Worm (Caenorhabditis elegans) whole organism, L4/young adult: Measurements from ENCODE around the gene nasp-1.

Experiments used
- W03F9.2 ChIP-seq: fragments of 150-350 bp; optimal IDR thresholded peaks from 2 replicates; lab custom pipeline; 2014; ENCODE audit warnings: missing biosample characterization, missing genetic modification characterization
- him-1 ChIP-seq: sonication (generic microtip); optimal IDR thresholded peaks from 2 replicates; lab custom pipeline; 2016; ENCODE audit warnings: missing genotype, missing genetic modification reagents, missing genetic modification characterization, missing compliant biosample characterization

DNA sequence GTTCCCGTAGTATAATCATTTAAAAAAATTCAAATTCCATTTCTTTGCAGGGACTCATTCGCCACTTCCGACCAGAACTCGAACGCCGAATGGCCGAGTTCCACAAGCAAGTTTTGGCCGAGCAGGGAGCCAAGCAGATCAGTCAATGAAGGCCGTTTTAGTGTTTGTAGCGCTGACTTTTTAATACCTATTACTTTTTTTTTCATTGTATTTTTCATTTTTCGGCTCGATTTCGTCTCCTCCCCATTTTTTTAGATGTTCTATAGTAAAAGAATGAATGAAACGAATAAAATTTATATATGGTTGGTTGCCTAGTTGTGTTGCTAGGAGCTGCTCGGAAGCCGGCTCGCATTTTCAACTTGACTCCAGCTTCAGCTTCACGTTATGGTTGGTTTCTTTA lies 6.6 kb upstream of the nasp-1 start, which contains the start of gene C09H10.4:
- no peak for TF ChIP-seq him-1
- TF ChIP-seq W03F9.2 (tag; lab: Kevin White, UChicago), result no peak
